Fruit fly (Drosophila melanogaster): ENCODE data around the gene wrm1.

DNA sequence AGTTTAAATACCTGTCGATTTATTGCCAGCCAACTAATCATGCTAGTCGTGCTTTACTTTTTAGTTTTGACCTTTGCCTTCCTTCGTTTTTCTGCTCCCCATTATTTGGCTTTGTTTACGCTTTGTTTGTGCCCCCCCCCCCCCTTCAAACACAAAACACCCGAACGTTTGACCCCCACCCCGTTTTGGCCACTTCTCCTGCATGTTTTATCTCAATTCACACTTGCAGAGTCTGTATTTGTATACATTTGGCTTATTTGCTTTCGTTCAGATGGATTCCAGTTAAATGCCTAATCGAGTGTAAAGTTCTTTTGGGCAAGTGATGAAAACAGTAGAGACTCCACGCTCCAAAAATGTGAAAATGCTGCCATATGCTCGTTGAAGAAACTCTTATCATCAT lies 14.3 kb upstream of the wrm1 start:
- TF ChIP-seq CG8478 (optimal IDR thresholded peaks at IDR 0.05) (no peak), CTCF (optimal IDR thresholded peaks at IDR 0.05) (no peak)

Data from S2 (cell line).